Fruit fly (Drosophila melanogaster) ovary, adult (tissue): Measurements from ENCODE around the gene tgy.

Experiments used
- CG17801 ChIP-seq: fragments of 200-800 bp; optimal IDR thresholded peaks from 2 replicates; lab custom pipeline; 2019; ENCODE audit warnings: missing biosample characterization, mild to moderate bottlenecking, missing genetic modification characterization, moderate library complexity; ENCODE audit not compliant: partially characterized antibody

tgy gene

DNA sequence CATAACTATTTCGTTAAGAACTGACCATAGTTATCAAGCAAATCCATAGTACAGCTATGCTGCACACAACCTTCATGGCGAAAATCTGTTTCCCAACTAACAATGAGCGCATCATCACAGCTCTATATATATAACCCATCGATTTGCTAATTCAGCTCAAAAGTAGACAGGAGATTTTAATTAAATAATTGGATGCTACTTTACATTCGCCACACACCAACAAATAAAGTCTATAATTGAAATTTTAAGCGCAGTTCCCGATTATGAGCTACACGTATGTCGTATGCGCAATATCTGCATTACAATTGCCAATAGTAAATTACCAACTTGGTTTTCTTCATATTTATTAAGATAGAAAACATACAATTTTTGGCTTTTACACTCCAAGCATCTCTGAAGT is 8.7 kb upstream of the tgy start, which contains the start of gene Obp18a:
TSS of gene Obp18a (minus strand) at position 101 of the 400 bp plus-strand sequence.
- TF ChIP-seq CG17801, result no peak

DNA sequence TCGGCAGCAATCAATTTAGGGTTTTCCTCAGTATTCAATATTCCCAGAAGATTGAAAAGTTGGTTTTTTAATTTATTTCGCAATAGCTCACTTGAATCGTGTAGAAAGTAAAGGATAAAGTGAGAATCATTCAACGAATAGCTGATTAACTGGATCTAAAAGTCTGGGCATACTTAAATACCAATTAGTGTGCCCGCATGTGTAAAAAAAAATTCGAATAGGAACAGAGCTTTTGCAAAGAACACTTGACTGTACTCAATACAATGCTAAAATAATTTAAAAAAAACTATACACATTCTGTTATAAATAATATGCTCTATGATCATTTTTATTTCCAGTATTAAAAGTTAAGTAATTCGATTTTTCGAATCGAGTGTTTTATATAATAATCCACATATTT is 2.8 kb downstream of the tgy start, which contains the start of gene CG15882:
TSS of gene CG15882 (minus strand) at position 101 of the 400 bp plus-strand sequence.
- no peak for TF ChIP-seq CG17801

DNA sequence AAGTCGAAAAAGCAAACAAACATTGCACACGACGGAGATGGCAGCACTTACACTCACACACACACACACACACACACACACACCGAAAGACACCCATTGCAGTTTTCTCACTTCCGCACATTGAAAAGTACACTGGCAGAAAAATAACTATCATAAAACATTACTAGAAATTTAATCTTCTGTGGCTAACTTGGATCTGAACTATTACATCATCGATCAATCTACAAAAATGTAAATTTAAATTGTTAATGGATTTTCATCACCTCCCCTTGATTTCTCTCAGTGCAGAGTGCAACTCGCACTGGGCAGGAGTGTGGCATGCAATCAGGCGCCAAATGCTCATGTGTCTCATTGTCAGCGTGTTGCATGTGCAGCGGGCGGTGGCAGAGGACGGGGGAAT is 6.7 kb downstream of the tgy start:
- TF ChIP-seq CG17801, result no peak

DNA sequence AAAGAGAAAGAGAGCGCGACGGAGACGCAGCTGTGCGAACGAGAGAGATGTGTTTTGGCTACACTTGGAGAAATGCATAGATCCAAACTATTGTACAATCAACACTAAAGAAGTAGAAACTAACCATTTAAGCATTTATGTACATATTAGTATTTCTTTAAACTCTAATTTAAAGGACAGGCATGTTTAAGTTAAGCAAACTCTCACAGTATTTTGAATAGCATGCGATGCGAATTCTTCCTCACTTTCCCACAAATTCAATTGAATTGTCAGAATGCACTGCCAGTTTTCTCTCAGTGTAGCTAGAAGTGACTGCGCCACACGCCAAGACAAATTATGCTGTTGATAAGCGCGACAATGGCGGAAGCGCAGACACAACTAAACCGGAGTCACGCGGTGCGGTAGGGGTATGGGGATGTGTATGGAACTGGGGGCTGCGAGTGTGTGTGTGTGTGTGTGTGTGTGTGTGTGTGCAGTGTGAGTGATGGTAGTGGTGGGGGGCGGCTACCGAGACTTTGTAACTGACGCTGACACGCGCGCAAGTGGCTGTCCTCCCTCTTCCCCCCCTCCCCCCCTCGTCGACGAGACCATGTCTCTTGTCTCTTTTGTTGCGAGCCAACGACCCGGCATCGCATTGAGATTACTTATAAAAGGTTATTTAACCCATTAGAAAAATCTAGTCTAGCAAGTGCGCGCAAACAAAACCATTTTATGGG is 20.1 kb downstream of the tgy start:
- TF ChIP-seq CG17801, result no peak

DNA sequence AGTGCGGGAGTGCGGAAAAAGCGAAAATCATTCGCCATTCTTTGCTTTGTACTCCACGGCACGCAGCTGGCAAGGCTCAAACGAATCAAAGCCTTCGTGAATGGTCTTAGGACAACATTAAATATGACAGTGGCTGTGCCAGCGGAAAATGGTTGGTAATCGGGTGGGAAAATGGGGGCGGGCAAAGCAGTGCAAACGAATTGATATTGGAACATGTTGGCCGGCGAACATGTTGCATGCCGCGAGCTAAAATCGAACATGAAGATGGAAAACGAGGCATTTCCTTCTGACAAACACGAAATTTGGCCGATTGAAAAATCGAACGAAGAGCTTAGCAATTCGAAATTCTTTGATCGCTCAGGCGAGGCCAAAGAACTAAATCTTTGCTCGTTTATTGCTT is 30.9 kb downstream of the tgy start:
- TF ChIP-seq CG17801, result no peak

DNA sequence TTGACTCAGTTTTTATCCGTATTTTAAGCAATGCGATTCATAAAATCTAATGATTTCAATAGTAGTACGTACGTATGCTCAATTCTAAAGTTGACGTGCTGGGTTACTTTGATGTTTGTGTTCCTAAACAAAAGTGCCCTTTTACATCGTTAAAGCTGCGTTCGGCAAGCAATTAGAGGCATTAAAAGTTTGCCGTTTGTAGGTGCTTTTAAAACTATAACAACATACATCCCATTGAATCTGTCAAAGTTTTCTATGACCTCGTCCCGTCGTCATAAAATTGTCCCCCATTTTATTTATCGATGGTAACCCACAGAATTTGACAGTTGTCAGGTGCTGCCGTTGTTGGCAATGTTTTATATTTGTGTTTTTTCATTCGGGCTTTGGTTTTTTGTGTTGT is 43.9 kb downstream of the tgy start, which contains the start of gene CG7423:
TSS of gene CG7423 (minus strand) at position 101 of the 400 bp plus-strand sequence.
- no peak for TF ChIP-seq CG17801

DNA sequence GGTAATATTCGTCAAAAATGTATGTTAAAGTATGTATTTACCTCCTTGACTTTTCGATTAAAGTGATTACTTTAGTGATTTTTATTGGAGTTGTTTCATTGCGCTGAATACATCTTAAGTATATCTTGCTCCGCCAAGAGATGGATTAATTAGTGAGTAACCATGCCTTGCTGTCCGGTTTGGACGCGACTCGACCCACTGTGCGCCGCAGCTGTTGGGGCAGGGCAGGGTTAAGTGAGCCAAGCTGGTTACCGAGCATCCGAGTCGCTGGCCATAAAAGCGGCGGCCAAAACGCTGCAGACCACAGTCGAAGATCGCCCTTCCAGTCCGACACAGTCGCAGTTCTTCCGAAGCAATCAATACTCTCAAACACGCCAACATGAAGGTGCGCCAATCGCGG is 45.8 kb downstream of the tgy start, which contains the start of gene CG14191:
TSS of gene CG14191 (plus strand) at position 301 of the 400 bp plus-strand sequence.
- no peak for TF ChIP-seq CG17801

DNA sequence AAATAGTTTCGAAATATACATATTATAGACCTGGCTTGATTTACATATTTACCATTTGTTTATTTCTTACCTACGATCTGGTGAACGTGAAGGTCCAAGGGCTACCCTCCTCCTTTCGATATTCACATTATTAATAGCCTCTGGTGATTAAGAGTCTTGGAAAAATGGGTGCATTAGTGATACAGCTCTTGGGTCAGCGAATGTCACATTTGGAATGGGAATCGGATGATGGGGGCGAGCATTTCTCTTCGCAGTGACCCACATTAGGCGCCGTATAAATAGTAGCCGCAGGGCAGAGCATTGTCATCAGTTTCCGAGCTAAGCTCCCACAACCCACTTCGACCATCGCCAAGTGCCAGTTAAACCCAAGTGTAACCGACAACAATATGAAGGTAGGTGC is 49.7 kb downstream of the tgy start, which contains the start of gene CG7406:
TSS of gene CG7406 (plus strand) at position 301 of the 400 bp plus-strand sequence.
- TF ChIP-seq CG17801, result no peak
